Fruit fly (Drosophila melanogaster) S2 (cell line): Measurements from ENCODE around the gene Rab26.

Source experiments
- CG8478 ChIP-seq: fragments of >200 bp; optimal IDR thresholded peaks from 2 replicates; lab custom pipeline; 2018
- CTCF ChIP-seq, 2 experiments: fragments of >200 bp; optimal IDR thresholded peaks; 2 replicates each; lab custom pipeline; 2018

DNA sequence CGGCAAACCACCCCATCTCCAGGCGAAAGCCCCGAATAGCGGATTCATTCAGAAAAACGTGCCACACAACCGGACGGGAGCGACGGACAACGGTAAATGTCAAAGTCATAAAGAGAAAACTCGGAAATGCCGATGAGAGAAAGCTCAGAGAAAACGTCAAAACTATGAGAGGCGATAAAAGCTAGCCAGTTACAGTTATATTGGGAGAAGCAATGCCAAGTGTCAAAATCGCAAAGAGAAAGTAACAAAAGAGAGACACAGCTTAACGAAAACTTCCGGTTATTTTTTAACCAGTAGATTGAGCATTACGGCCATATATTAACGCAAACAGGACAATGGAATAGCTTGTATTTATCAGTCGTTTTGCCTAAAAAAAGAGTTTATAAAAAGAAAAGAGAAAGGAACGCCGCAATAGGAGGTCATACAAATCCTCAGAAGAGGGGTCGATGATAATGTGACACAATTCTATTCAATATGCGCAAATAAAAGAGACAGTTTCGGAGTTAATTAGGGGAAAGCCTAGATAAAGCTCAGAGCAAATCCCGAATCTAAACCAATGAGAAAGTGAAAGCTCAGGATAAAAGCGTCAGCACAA, 836 bp downstream of the Rab26 start:
- TF ChIP-seq CG8478 (lab: Kevin White, UChicago) (no peak), CTCF (optimal IDR thresholded peaks at IDR 0.05; lab: Kevin White, UChicago) (no peak)
